Fruit fly (Drosophila melanogaster): ENCODE measurements around the gene CG7387.

The CG7387 gene

DNA sequence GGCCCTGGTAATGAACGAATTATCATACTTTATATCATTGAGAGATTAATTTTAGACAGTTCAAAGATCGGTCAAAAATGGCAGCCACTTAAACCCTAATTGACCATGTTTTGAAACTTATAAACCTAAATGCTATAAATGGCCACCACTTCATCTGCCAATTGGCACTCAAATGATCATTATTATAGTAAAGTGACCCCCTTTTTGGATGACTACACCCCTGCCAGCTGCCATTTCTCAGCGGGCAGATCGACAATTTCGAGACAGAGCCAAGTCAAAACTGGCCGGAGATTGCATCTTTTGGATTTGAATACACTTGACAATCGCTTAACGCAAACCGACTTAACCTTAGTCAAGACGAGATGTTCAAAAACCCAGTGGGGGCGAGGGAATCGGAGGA, 36.7 kb downstream of the CG7387 start:
- TF ChIP-seq CG12605 (GFP tag; IDR thresholded peaks at IDR 0.05) (no peak), CG8159 (tag; optimal IDR thresholded peaks at IDR 0.05) (peak; percentile 45), CG14655 (GFP tag; optimal IDR thresholded peaks at IDR 0.05) (no peak), CG34367 (tag; optimal IDR thresholded peaks at IDR 0.05) (no peak), Pif1A (GFP tag; optimal IDR thresholded peaks at IDR 0.05) (no peak), Ets98B (GFP tag; IDR thresholded peaks at IDR 0.05) (peak; percentile 18; the same call in 1 of the 2 replicates), Pif1B (GFP tag; optimal IDR thresholded peaks at IDR 0.05) (no peak), CG32121 (GFP tag; IDR thresholded peaks at IDR 0.05) (no peak), CG10348 (GFP tag; IDR thresholded peaks at IDR 0.05) (no peak), CG8301 (tag; optimal IDR thresholded peaks at IDR 0.05) (peak; percentile 26), EcR (GFP tag; optimal IDR thresholded peaks at IDR 0.05) (no peak), CG9948 (tag; optimal IDR thresholded peaks at IDR 0.05) (no peak), CG17806 (tag; optimal IDR thresholded peaks at IDR 0.05) (peak; percentile 22), gl (tag; optimal IDR thresholded peaks at IDR 0.05) (no peak), Snoo (tag; optimal IDR thresholded peaks at IDR 0.05) (peak; percentile 11), D1 (tag; optimal IDR thresholded peaks at IDR 0.05) (no peak), fd96Ca (GFP tag; IDR thresholded peaks at IDR 0.05) (0 out of 3 replicates have a peak, but pooled peaks have one; percentile 43), CG4496 (GFP tag; IDR thresholded peaks at IDR 0.05) (peak; percentile 45; the same call in 1 of the 3 replicates), rn (GFP tag; IDR thresholded peaks at IDR 0.05) (no peak), CG13204 (GFP tag; optimal IDR thresholded peaks at IDR 0.05) (no peak), CG15710 (tag; optimal IDR thresholded peaks at IDR 0.05) (peak; percentile 21)

dm6 chr3L:8155324-8155723, 37.6 kb downstream of the CG7387 start:
- TF ChIP-seq CG17806 (tag; optimal IDR thresholded peaks at IDR 0.05) (no peak), EcR (GFP tag; optimal IDR thresholded peaks at IDR 0.05) (no peak), CG32121 (GFP tag; IDR thresholded peaks at IDR 0.05) (no peak), CG10348 (GFP tag; IDR thresholded peaks at IDR 0.05) (no peak), CG12605 (GFP tag; IDR thresholded peaks at IDR 0.05) (no peak), CG9948 (tag; optimal IDR thresholded peaks at IDR 0.05) (no peak), Ets98B (GFP tag; IDR thresholded peaks at IDR 0.05) (no peak), CG14655 (GFP tag; optimal IDR thresholded peaks at IDR 0.05) (no peak)

- TF ChIP-seq CG9948 (tag; optimal IDR thresholded peaks at IDR 0.05) (no peak), Pif1B (GFP tag; optimal IDR thresholded peaks at IDR 0.05) (no peak), CG32121 (GFP tag; IDR thresholded peaks at IDR 0.05) (no peak), EcR (GFP tag; optimal IDR thresholded peaks at IDR 0.05) (no peak), CG8301 (tag; optimal IDR thresholded peaks at IDR 0.05) (no peak), CG4496 (GFP tag; IDR thresholded peaks at IDR 0.05) (0 out of 3 replicates have a peak, but pooled peaks have one; percentile 28), CG14655 (GFP tag; optimal IDR thresholded peaks at IDR 0.05) (no peak), fd96Ca (GFP tag; IDR thresholded peaks at IDR 0.05) (no peak), CG13204 (GFP tag; optimal IDR thresholded peaks at IDR 0.05) (peak; percentile 19), Snoo (tag; optimal IDR thresholded peaks at IDR 0.05) (no peak)
Observed at dm6 chr3L:8154544-8154943, 38.4 kb downstream of the CG7387 start.

DNA sequence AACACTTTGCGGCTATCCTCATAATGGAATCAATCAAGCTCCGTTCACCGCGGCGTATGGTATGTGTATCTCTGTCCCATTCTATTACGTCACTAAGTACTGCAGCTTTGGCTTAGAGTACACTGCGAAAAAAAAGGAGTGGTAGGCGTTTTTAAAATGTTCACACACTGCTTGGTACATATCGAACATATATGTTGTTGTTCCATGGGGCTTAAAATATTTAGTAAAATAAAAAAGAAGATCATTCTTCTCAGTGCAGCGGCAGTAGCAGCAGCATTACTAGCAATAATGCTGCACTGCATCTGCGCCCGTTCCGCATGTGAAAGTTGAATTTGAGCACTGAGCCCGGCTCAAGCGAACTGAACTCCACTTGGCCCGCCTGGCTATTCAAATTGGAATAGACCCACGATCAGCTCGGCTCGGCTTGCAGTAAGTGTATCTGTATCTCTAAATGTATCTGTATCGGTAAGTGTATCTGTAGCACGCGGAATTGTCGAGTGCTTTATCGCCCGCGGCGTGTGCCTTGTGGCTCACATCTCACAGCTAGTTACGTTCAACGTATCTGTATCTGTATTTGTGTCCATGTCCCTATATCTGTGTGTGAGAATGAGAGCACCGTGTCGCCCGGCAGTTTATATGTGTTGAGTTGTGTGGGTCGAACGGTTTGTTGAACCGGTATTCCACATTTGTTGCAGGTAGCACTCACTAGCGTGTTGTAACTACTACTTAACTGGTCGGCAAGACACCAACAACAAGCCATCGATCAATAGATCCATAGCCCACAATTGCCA, 39.5 kb downstream of the CG7387 start:
- TF ChIP-seq D1 (tag; optimal IDR thresholded peaks at IDR 0.05), result no peak
- TF ChIP-seq CG8301 (tag; optimal IDR thresholded peaks at IDR 0.05), result peak; percentile 91
- peak; percentile 59 for TF ChIP-seq Pif1B (GFP tag; optimal IDR thresholded peaks at IDR 0.05)
- TF ChIP-seq CG32121 (GFP tag; IDR thresholded peaks at IDR 0.05), result peak; percentile 96
- TF ChIP-seq CG34367 (tag; optimal IDR thresholded peaks at IDR 0.05), result peak; percentile 58
- TF ChIP-seq gl (tag; optimal IDR thresholded peaks at IDR 0.05), result no peak
- peak; percentile 69 for TF ChIP-seq CG8159 (tag; optimal IDR thresholded peaks at IDR 0.05)
- peak; percentile 96 for TF ChIP-seq fd96Ca (GFP tag; IDR thresholded peaks at IDR 0.05)
- peak; percentile 49 for TF ChIP-seq CG15710 (tag; optimal IDR thresholded peaks at IDR 0.05)
- peak; percentile 93 for TF ChIP-seq CG14655 (GFP tag; optimal IDR thresholded peaks at IDR 0.05)
- no peak for TF ChIP-seq CG13204 (GFP tag; optimal IDR thresholded peaks at IDR 0.05)
- peak; percentile 67 for TF ChIP-seq CG17806 (tag; optimal IDR thresholded peaks at IDR 0.05)
- peak; percentile 97 for TF ChIP-seq Ets98B (GFP tag; IDR thresholded peaks at IDR 0.05)
- peak; percentile 95 for TF ChIP-seq CG4496 (GFP tag; IDR thresholded peaks at IDR 0.05)
- TF ChIP-seq CG12605 (GFP tag; IDR thresholded peaks at IDR 0.05), result peak; percentile 89
- peak; percentile 72 for TF ChIP-seq Pif1A (GFP tag; optimal IDR thresholded peaks at IDR 0.05)
- peak; percentile 23 for TF ChIP-seq Snoo (tag; optimal IDR thresholded peaks at IDR 0.05)
- TF ChIP-seq CG9948 (tag; optimal IDR thresholded peaks at IDR 0.05), result peak; percentile 66
- TF ChIP-seq EcR (GFP tag; optimal IDR thresholded peaks at IDR 0.05), result peak; percentile 87
- peak; percentile 89 for TF ChIP-seq rn (GFP tag; IDR thresholded peaks at IDR 0.05)
- peak; percentile 85 for TF ChIP-seq CG10348 (GFP tag; IDR thresholded peaks at IDR 0.05)

- TF ChIP-seq gl (tag; optimal IDR thresholded peaks at IDR 0.05) (no peak), rn (GFP tag; IDR thresholded peaks at IDR 0.05) (no peak), Pif1A (GFP tag; optimal IDR thresholded peaks at IDR 0.05) (no peak), CG32121 (GFP tag; IDR thresholded peaks at IDR 0.05) (no peak), CG4496 (GFP tag; IDR thresholded peaks at IDR 0.05) (no peak), CG13204 (GFP tag; optimal IDR thresholded peaks at IDR 0.05) (peak; percentile 30), CG8159 (tag; optimal IDR thresholded peaks at IDR 0.05) (no peak), CG10348 (GFP tag; IDR thresholded peaks at IDR 0.05) (no peak), CG14655 (GFP tag; optimal IDR thresholded peaks at IDR 0.05) (no peak), CG9948 (tag; optimal IDR thresholded peaks at IDR 0.05) (no peak), CG8301 (tag; optimal IDR thresholded peaks at IDR 0.05) (no peak), Ets98B (GFP tag; IDR thresholded peaks at IDR 0.05) (no peak; the same call in 1 of the 2 replicates), CG17806 (tag; optimal IDR thresholded peaks at IDR 0.05) (no peak), CG15710 (tag; optimal IDR thresholded peaks at IDR 0.05) (no peak), Pif1B (GFP tag; optimal IDR thresholded peaks at IDR 0.05) (no peak), fd96Ca (GFP tag; IDR thresholded peaks at IDR 0.05) (no peak), EcR (GFP tag; optimal IDR thresholded peaks at IDR 0.05) (peak; percentile 64), CG12605 (GFP tag; IDR thresholded peaks at IDR 0.05) (no peak)
Observed at dm6 chr3L:8151727-8152199, 41.2 kb downstream of the CG7387 start, which contains the start of gene CG13676. TSS of gene CG13676 (minus strand) at chr3L:8151813.

All from whole organism, pupa.